Fruit fly (Drosophila melanogaster): ENCODE data around the gene PIG-P.

The PIG-P gene

DNA sequence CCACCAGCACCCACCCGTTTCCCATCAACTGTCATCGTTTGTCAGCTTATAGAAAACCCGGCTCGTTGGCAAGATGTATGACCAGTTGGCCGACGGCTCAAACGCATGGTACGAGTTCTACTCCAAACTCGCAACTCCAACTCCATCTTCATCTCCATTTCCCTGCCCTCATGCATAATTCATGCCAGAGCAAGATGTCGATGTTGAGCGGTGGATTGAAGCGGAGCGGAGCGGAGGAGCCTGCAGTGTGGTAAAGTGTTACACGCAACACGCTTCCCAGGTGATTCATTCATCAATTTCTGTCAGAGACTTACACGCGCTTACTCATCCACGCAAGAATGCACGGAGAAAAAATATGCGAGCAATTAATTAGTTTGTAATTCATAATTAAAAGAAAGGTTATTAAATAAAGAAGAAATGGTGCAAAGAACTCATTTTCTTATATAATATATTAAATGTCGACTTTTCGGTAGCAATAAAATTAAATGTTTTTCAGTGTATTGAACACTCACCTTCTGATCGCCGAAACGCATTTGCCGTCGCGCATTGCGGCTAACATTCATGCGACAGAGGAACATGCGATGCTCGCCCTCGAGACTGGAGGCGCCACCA lies 23.5 kb upstream of the PIG-P start (continued):
- TF ChIP-seq CG10267 (tag; optimal IDR thresholded peaks at IDR 0.05) (peak; percentile 65), bcd (GFP tag; optimal IDR thresholded peaks at IDR 0.05) (peak; percentile 38), croc (GFP tag; conservative IDR thresholded peaks at IDR 0.05) (peak; percentile 52; the same call in 2 of the 3 replicates), oc (tag; optimal IDR thresholded peaks at IDR 0.05) (peak; percentile 58), Usf (GFP tag; optimal IDR thresholded peaks at IDR 0.05) (no peak), scrt (GFP tag; optimal IDR thresholded peaks at IDR 0.05) (no peak), CG17568 (GFP tag; optimal IDR thresholded peaks at IDR 0.05) (peak; percentile 30), dmrt99B (tag; optimal IDR thresholded peaks at IDR 0.05) (peak; percentile 69), dysf (GFP tag; IDR thresholded peaks at IDR 0.05) (peak; percentile 78), trem (tag; optimal IDR thresholded peaks at IDR 0.05) (peak; percentile 56), Poxn (GFP tag; IDR thresholded peaks at IDR 0.05) (no peak), D19B (GFP tag; optimal IDR thresholded peaks at IDR 0.05) (no peak), CG9437 (GFP tag; optimal IDR thresholded peaks at IDR 0.05) (no peak), mld (GFP tag; IDR thresholded peaks at IDR 0.05; ENCODE audit: partially characterized antibody) (no peak), CG33213 (GFP tag; optimal IDR thresholded peaks at IDR 0.05) (no peak), CG13624 (GFP tag; optimal IDR thresholded peaks at IDR 0.05) (no peak), ATbp (GFP tag; optimal IDR thresholded peaks at IDR 0.05) (peak; percentile 53), CG10654 (GFP tag; optimal IDR thresholded peaks at IDR 0.05) (peak; percentile 20), CG4707 (GFP tag; optimal IDR thresholded peaks at IDR 0.05) (no peak), Hr51 (GFP tag; optimal IDR thresholded peaks at IDR 0.05) (peak in 1 of 2 experiments; percentile 53), ewg (GFP tag; optimal IDR thresholded peaks at IDR 0.05) (peak; percentile 23), schlank (tag; optimal IDR thresholded peaks at IDR 0.05) (no peak), Dbx (GFP tag; IDR thresholded peaks at IDR 0.05) (no peak), CG7987 (GFP tag; optimal IDR thresholded peaks at IDR 0.05) (no peak), lmd (GFP tag; IDR thresholded peaks at IDR 0.05) (peak; percentile 33; the same call in 1 of the 2 replicates), Dip2 (GFP tag; IDR thresholded peaks at IDR 0.05) (no peak), so (GFP tag; IDR thresholded peaks at IDR 0.05) (0 out of 3 replicates have a peak, but pooled peaks have one; percentile 54), CG16863 (GFP tag; optimal IDR thresholded peaks at IDR 0.05) (no peak), CG1024 (GFP tag; IDR thresholded peaks at IDR 0.05) (peak; percentile 54; the same call in 1 of the 2 replicates), Dek (tag; optimal IDR thresholded peaks at IDR 0.05) (no peak), chif (GFP tag; optimal IDR thresholded peaks at IDR 0.05) (peak in 1 of 2 experiments; percentile 30), H15 (GFP tag; IDR thresholded peaks at IDR 0.05) (peak; percentile 29; the same call in 1 of the 3 replicates)

DNA sequence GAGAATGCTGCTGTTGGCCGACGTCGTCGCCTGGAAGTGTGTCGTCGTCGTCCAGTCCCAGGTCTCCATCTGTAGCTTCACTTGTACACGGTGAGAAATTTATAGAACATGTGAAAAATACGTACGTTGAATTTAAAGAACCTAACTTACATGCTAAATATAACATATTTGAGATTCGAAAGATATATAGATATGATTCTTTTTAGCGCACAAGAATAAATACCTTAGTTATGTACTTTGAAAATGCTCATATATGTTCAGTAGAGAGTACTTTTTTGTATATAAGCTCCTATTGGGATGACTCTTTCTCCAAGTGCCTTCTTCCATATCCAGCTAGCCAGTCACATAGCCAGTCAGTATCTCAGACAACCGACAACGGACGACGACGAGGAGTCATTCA lies 17.2 kb upstream of the PIG-P start:
- TF ChIP-seq fd64A (GFP tag; optimal IDR thresholded peaks at IDR 0.05) (no peak), CG7357 (GFP tag; IDR thresholded peaks at IDR 0.05) (no peak), CG31224 (GFP tag; IDR thresholded peaks at IDR 0.05) (no peak), scrt (GFP tag; optimal IDR thresholded peaks at IDR 0.05) (no peak), Scr (GFP tag; IDR thresholded peaks at IDR 0.05; ENCODE audit: partially characterized antibody) (no peak), CG2678 (tag; optimal IDR thresholded peaks at IDR 0.05) (no peak), ase (GFP tag; IDR thresholded peaks at IDR 0.05) (no peak), CG18011 (GFP tag; optimal IDR thresholded peaks at IDR 0.05) (no peak), CG31388 (GFP tag; optimal IDR thresholded peaks at IDR 0.05) (no peak), CG30431 (GFP tag; optimal IDR thresholded peaks at IDR 0.05) (no peak), CG15601 (tag; optimal IDR thresholded peaks at IDR 0.05) (no peak), vvl (GFP tag; IDR thresholded peaks at IDR 0.05) (no peak), bowl (GFP tag; IDR thresholded peaks at IDR 0.05) (no peak), CG3407 (GFP tag; optimal IDR thresholded peaks at IDR 0.05) (no peak), CG9727 (GFP tag; optimal IDR thresholded peaks at IDR 0.05) (no peak)

Measured in whole organism, embryonic.